Fruit fly (Drosophila melanogaster) Kc167 (cell line): ENCODE measurements around the gene CG6793.

ENCODE experiments used
- insv ChIP-seq: fragments of >200 bp; optimal IDR thresholded peaks from 3 replicates; lab custom pipeline; 2018; ENCODE audit warnings: missing external identifiers
- ttk ChIP-seq: sonication (Bioruptor generic); optimal IDR thresholded peaks from 2 replicates; lab custom pipeline; 2017; ENCODE audit warnings: missing external identifiers

- TF ChIP-seq ttk (lab: Kevin White, UChicago) (no peak), insv (lab: Kevin White, UChicago) (no peak)
Measured at dm6 chr3L:11997959-11998358, 44.2 kb upstream of the CG6793 start, which contains the start of gene Grip163.
